Fruit fly (Drosophila melanogaster): ENCODE data around the gene CG32755.
A peak's percentile ranks its signal among the peaks of the same experiment; 100 is the strongest.

The CG32755 gene

dm6 chrX:5972030-5972429, 22.0 kb downstream of the CG32755 start (continued):
- TF ChIP-seq CG4707 (GFP tag; optimal IDR thresholded peaks at IDR 0.05) = no peak
- no peak for TF ChIP-seq Opbp (GFP tag; IDR thresholded peaks at IDR 0.05; ENCODE audit: partially characterized antibody)
- TF ChIP-seq CG14014 (GFP tag; IDR thresholded peaks at IDR 0.05) = 0 out of 2 replicates have a peak, but pooled peaks have one; percentile 6
- TF ChIP-seq CG14050 (GFP tag; IDR thresholded peaks at IDR 0.05) = peak; percentile 19; the same call in 1 of the 3 replicates
- no peak for TF ChIP-seq CG9876 (GFP tag; optimal IDR thresholded peaks at IDR 0.05)
- no peak for TF ChIP-seq ssp (GFP tag; IDR thresholded peaks at IDR 0.05)
- TF ChIP-seq Oli (tag; optimal IDR thresholded peaks at IDR 0.05) = peak; percentile 42
- TF ChIP-seq ac (GFP tag; optimal IDR thresholded peaks at IDR 0.05) = no peak
- TF ChIP-seq btn (GFP tag; optimal IDR thresholded peaks at IDR 0.05) = no peak
- TF ChIP-seq fru (optimal IDR thresholded peaks at IDR 0.05) = no peak
- TF ChIP-seq Lpt (GFP tag; optimal IDR thresholded peaks at IDR 0.05) = no peak
- TF ChIP-seq Atf-2 (GFP tag; optimal IDR thresholded peaks at IDR 0.05) = peak; percentile 35
- no peak for TF ChIP-seq zen (tag; optimal IDR thresholded peaks at IDR 0.05)
- peak; percentile 44; the same call in 1 of the 2 replicates for TF ChIP-seq CG4730 (GFP tag; IDR thresholded peaks at IDR 0.05)
- TF ChIP-seq Neu2 (GFP tag; optimal IDR thresholded peaks at IDR 0.05; ENCODE audit: borderline replicate concordance) = no peak
- TF ChIP-seq B-H1 (GFP tag; IDR thresholded peaks at IDR 0.05) = no peak
- TF ChIP-seq CG14667 (GFP tag; IDR thresholded peaks at IDR 0.05) = 0 out of 2 replicates have a peak, but pooled peaks have one; percentile 45
- peak; percentile 15 to 41 for TF ChIP-seq dpn (GFP tag; optimal IDR thresholded peaks at IDR 0.05)
- TF ChIP-seq CG31441 (GFP tag; IDR thresholded peaks at IDR 0.05) = peak; percentile 47
- TF ChIP-seq CG8388 (GFP tag; optimal IDR thresholded peaks at IDR 0.05) = peak; percentile 25
- TF ChIP-seq CG5245 (GFP tag; optimal IDR thresholded peaks at IDR 0.05) = peak; percentile 35
- no peak for TF ChIP-seq CG12236 (GFP tag; optimal IDR thresholded peaks at IDR 0.05)
- TF ChIP-seq ci (GFP tag; IDR thresholded peaks at IDR 0.05) = peak; percentile 85
- TF ChIP-seq ATbp (GFP tag; optimal IDR thresholded peaks at IDR 0.05) = peak; percentile 41
- TF ChIP-seq CG4282 (GFP tag; optimal IDR thresholded peaks at IDR 0.05) = no peak
- TF ChIP-seq CG2889 (GFP tag; IDR thresholded peaks at IDR 0.05) = 0 out of 3 replicates have a peak, but pooled peaks have one; percentile 28
- TF ChIP-seq sim (GFP tag; IDR thresholded peaks at IDR 0.05) = 0 out of 2 replicates have a peak, but pooled peaks have one; percentile 24
- peak; percentile 8 for TF ChIP-seq maf-S (GFP tag; optimal IDR thresholded peaks at IDR 0.05)
- TF ChIP-seq fd64A (GFP tag; optimal IDR thresholded peaks at IDR 0.05) = peak; percentile 64
- no peak for TF ChIP-seq ham (GFP tag; IDR thresholded peaks at IDR 0.05)
- peak; percentile 9 for TF ChIP-seq Lhr (GFP tag; optimal IDR thresholded peaks at IDR 0.05)
- peak; percentile 41; the same call in 1 of the 3 replicates for TF ChIP-seq CG17361 (GFP tag; IDR thresholded peaks at IDR 0.05)
- no peak for TF ChIP-seq Nf-YB (GFP tag; optimal IDR thresholded peaks at IDR 0.05)
- no peak for TF ChIP-seq mam (GFP tag; optimal IDR thresholded peaks at IDR 0.05)
- no peak for TF ChIP-seq E2f1 (GFP tag; IDR thresholded peaks at IDR 0.05)
- no peak for TF ChIP-seq Doc3 (GFP tag; IDR thresholded peaks at IDR 0.05; ENCODE audit: partially characterized antibody)
- no peak for TF ChIP-seq CG6683 (GFP tag; optimal IDR thresholded peaks at IDR 0.05)
- TF ChIP-seq CG4424 (GFP tag; optimal IDR thresholded peaks at IDR 0.05) = peak; percentile 51
- TF ChIP-seq lab (GFP tag; optimal IDR thresholded peaks at IDR 0.05) = peak; percentile 4
- TF ChIP-seq Hr3 (GFP tag; optimal IDR thresholded peaks at IDR 0.05) = no peak
- TF ChIP-seq Mes4 (GFP tag; optimal IDR thresholded peaks at IDR 0.05) = no peak
- no peak for TF ChIP-seq CG1792 (GFP tag; optimal IDR thresholded peaks at IDR 0.05)
- no peak for TF ChIP-seq Adf1 (GFP tag; IDR thresholded peaks at IDR 0.05)
- TF ChIP-seq crp (GFP tag; optimal IDR thresholded peaks at IDR 0.05) = no peak
- peak in 1 of 2 experiments; percentile 35 for TF ChIP-seq Hr51 (GFP tag; optimal IDR thresholded peaks at IDR 0.05)
- TF ChIP-seq PHDP (tag; optimal IDR thresholded peaks at IDR 0.05) = peak; percentile 41
- no peak for TF ChIP-seq Stat92E (GFP tag; optimal IDR thresholded peaks at IDR 0.05)
- no peak for TF ChIP-seq B-H2 (GFP tag; optimal IDR thresholded peaks at IDR 0.05)
- TF ChIP-seq wor (GFP tag; IDR thresholded peaks at IDR 0.05) = peak; percentile 27; the same call in 1 of the 2 replicates
- peak; percentile 18 for TF ChIP-seq nerfin-1 (tag; optimal IDR thresholded peaks at IDR 0.05)
- TF ChIP-seq CG17385 (GFP tag; optimal IDR thresholded peaks at IDR 0.05) = peak; percentile 0

Measured in whole organism, embryonic.